Worm (Caenorhabditis elegans) whole organism, L4 larva: ENCODE data around the gene Y43F8B.22.
A peak's percentile ranks its signal among the peaks of the same experiment; 100 is the strongest.

Experiments used
- D1046.2 ChIP-seq: fragments of 200-800 bp; sonication (Bioruptor generic); IDR thresholded peaks from 2 replicates; pipeline ENCODE4 v1.3.6; 2022; ENCODE audit warnings: missing genetic modification characterization, missing compliant biosample characterization
- F37D6.2 ChIP-seq: sonication (generic microtip); optimal IDR thresholded peaks from 2 replicates; lab custom pipeline; 2016; ENCODE audit warnings: mild to moderate bottlenecking, missing genetic modification characterization, missing compliant biosample characterization
- F49E8.2 ChIP-seq: sonication (generic microtip); optimal IDR thresholded peaks from 2 replicates; lab custom pipeline; 2016; ENCODE audit warnings: missing compliant biosample characterization, mild to moderate bottlenecking, missing genetic modification characterization, borderline replicate concordance
- T26A8.4 ChIP-seq: fragments of 200-800 bp; sonication (Bioruptor generic); IDR thresholded peaks from 2 replicates; pipeline ENCODE4 v1.3.6; 2022; ENCODE audit warnings: missing genetic modification characterization, missing compliant biosample characterization
- Y105C5A.15 ChIP-seq: fragments of 200-800 bp; sonication (Bioruptor generic); IDR thresholded peaks from 2 replicates; pipeline ENCODE4 v1.3.6; 2022; ENCODE audit warnings: missing genetic modification characterization, missing compliant biosample characterization
- aha-1 ChIP-seq: fragments of 150-350 bp; peaks from one replicate; lab custom pipeline; 2014; ENCODE audit warnings: missing biosample characterization, missing genetic modification characterization
- ceh-20 ChIP-seq: fragments of 200-800 bp; sonication (Bioruptor generic); IDR thresholded peaks from 2 replicates; pipeline ENCODE4 v1.3.6; 2022; ENCODE audit warnings: missing genetic modification reagents, missing genetic modification characterization, missing compliant biosample characterization
- ceh-32 ChIP-seq: sonication (generic microtip); optimal IDR thresholded peaks from 2 replicates; lab custom pipeline; 2016; ENCODE audit warnings: mild to moderate bottlenecking, missing genetic modification characterization, missing compliant biosample characterization; ENCODE audit not compliant: poor library complexity
- ces-1 ChIP-seq: fragments of 150-350 bp; sonication (generic microtip); optimal IDR thresholded peaks from 4 replicates; lab custom pipeline; 2014; ENCODE audit warnings: missing biosample characterization, missing genetic modification reagents, missing genetic modification characterization
- ctbp-1 ChIP-seq: fragments of 200-800 bp; sonication (Bioruptor generic); IDR thresholded peaks from 2 replicates; pipeline ENCODE4 v1.3.6; 2022; ENCODE audit warnings: missing genetic modification reagents, missing genetic modification characterization, missing compliant biosample characterization
- daf-12 ChIP-seq: fragments of 150-350 bp; optimal IDR thresholded peaks from 2 replicates; lab custom pipeline; 2014; ENCODE audit warnings: missing biosample characterization, missing genetic modification reagents, missing genetic modification characterization
- daf-19 ChIP-seq: fragments of 200-800 bp; sonication (Bioruptor generic); conservative IDR thresholded peaks from 2 replicates; pipeline ENCODE4 v1.3.6; 2022; ENCODE audit warnings: missing genetic modification characterization, missing compliant biosample characterization
- dmd-6 ChIP-seq: fragments of 200-800 bp; sonication (Bioruptor generic); IDR thresholded peaks from 2 replicates; pipeline ENCODE4 v1.3.6; 2022; ENCODE audit warnings: missing genetic modification reagents, missing genetic modification characterization, missing compliant biosample characterization
- dmd-9 ChIP-seq: fragments of 200-800 bp; sonication (Bioruptor generic); IDR thresholded peaks from 2 replicates; pipeline ENCODE4 v1.3.6; 2022; ENCODE audit warnings: missing genetic modification reagents, missing genetic modification characterization, missing compliant biosample characterization
- dve-1 ChIP-seq: sonication (generic microtip); optimal IDR thresholded peaks from 2 replicates; lab custom pipeline; 2017; ENCODE audit warnings: antibody characterized with exemption, mild to moderate bottlenecking, missing genetic modification characterization, missing compliant biosample characterization; ENCODE audit not compliant: insufficient read depth
- egl-27 ChIP-seq: sonication (generic microtip); optimal IDR thresholded peaks from 3 replicates; lab custom pipeline; 2017; ENCODE audit warnings: missing biosample characterization, missing genetic modification reagents, missing genetic modification characterization
- fkh-10 ChIP-seq: fragments of 150-350 bp; optimal IDR thresholded peaks from 2 replicates; lab custom pipeline; 2014; ENCODE audit warnings: missing biosample characterization, missing genetic modification reagents, missing genetic modification characterization
- fos-1 ChIP-seq: fragments of 150-350 bp; optimal IDR thresholded peaks from 2 replicates; lab custom pipeline; 2014; ENCODE audit warnings: missing biosample characterization, missing genetic modification characterization
- hif-1 ChIP-seq, 2 experiments: sonication (generic microtip); optimal IDR thresholded peaks; 2 replicates each; lab custom pipeline; 2016 to 2017; ENCODE audit warnings: missing compliant biosample characterization in 2 of 2, missing genetic modification characterization in 2 of 2, missing genetic modification reagents in 2 of 2, missing genotype in 2 of 2, mild to moderate bottlenecking in 1 of 2
- hlh-30 ChIP-seq: sonication (generic microtip); optimal IDR thresholded peaks from 2 replicates; lab custom pipeline; 2017; ENCODE audit warnings: antibody characterized with exemption, mild to moderate bottlenecking, missing genetic modification characterization, missing compliant biosample characterization; ENCODE audit not compliant: insufficient read depth
- hmg-1.1 ChIP-seq: fragments of 200-800 bp; sonication (Bioruptor generic); IDR thresholded peaks from 2 replicates; pipeline ENCODE4 v1.3.6; 2022; ENCODE audit warnings: missing genetic modification reagents, missing genetic modification characterization, missing compliant biosample characterization
- lin-1 ChIP-seq: fragments of 200-800 bp; sonication (Bioruptor generic); IDR thresholded peaks from 2 replicates; pipeline ENCODE4 v1.3.6; 2022; ENCODE audit warnings: missing genetic modification reagents, missing genetic modification characterization, missing compliant biosample characterization
- lsy-2 ChIP-seq, 2 experiments: fragments of 150-350 bp in 1 of 2; sonication (generic microtip) in 1 of 2; optimal IDR thresholded peaks; 2 replicates each; lab custom pipeline; 2014 to 2017; ENCODE audit warnings: missing biosample characterization in 2 of 2, missing genetic modification characterization in 2 of 2
- madf-9 ChIP-seq: fragments of 200-800 bp; sonication (Bioruptor generic); conservative IDR thresholded peaks from 2 replicates; pipeline ENCODE4 v1.3.6; 2022; ENCODE audit warnings: missing genetic modification reagents, missing genetic modification characterization, missing compliant biosample characterization
- mdl-1 ChIP-seq, 2 experiments: fragments of 150-350 bp in 1 of 2; sonication (generic microtip) in 1 of 2; optimal IDR thresholded peaks; 2 replicates each; lab custom pipeline; 2014 to 2017; ENCODE audit warnings: missing biosample characterization in 2 of 2, missing genetic modification characterization in 2 of 2
- mes-2 ChIP-seq: sonication (generic microtip); optimal IDR thresholded peaks from 2 replicates; lab custom pipeline; 2016; ENCODE audit warnings: missing genotype, mild to moderate bottlenecking, missing genetic modification characterization, missing compliant biosample characterization; ENCODE audit not compliant: poor library complexity, severe bottlenecking
- mxl-2 ChIP-seq: fragments of 200-800 bp; sonication (Bioruptor generic); conservative IDR thresholded peaks from 2 replicates; pipeline ENCODE4 v1.3.6; 2022; ENCODE audit warnings: missing genetic modification reagents, missing genetic modification characterization, missing compliant biosample characterization
- mxl-3 ChIP-seq: fragments of 200-800 bp; sonication (Bioruptor generic); optimal IDR thresholded peaks from 2 replicates; lab custom pipeline; 2018; ENCODE audit warnings: mild to moderate bottlenecking, missing genetic modification characterization, missing compliant biosample characterization
- nhr-10 ChIP-seq: fragments of 150-350 bp; optimal IDR thresholded peaks from 2 replicates; lab custom pipeline; 2014; ENCODE audit warnings: missing biosample characterization, missing genetic modification characterization
- nhr-102 ChIP-seq: sonication (generic microtip); optimal IDR thresholded peaks from 2 replicates; lab custom pipeline; 2016; ENCODE audit warnings: mild to moderate bottlenecking, missing genetic modification characterization, moderate library complexity, missing compliant biosample characterization
- nhr-11 ChIP-seq: fragments of 150-350 bp; optimal IDR thresholded peaks from 2 replicates; lab custom pipeline; 2014; ENCODE audit warnings: missing biosample characterization, missing genetic modification characterization
- nhr-25 ChIP-seq: sonication (generic microtip); optimal IDR thresholded peaks from 2 replicates; lab custom pipeline; 2017; ENCODE audit warnings: missing genetic modification characterization, mild to moderate bottlenecking, missing compliant biosample characterization, antibody characterized with exemption, moderate library complexity, borderline replicate concordance; ENCODE audit not compliant: insufficient read depth
- nhr-28 ChIP-seq: fragments of 150-350 bp; optimal IDR thresholded peaks from 2 replicates; lab custom pipeline; 2014; ENCODE audit warnings: missing biosample characterization, missing genetic modification characterization
- nhr-48 ChIP-seq: sonication (generic microtip); optimal IDR thresholded peaks from 2 replicates; lab custom pipeline; 2016; ENCODE audit warnings: mild to moderate bottlenecking, missing genetic modification characterization, missing compliant biosample characterization
- nhr-6 ChIP-seq: fragments of 150-350 bp; optimal IDR thresholded peaks from 2 replicates; lab custom pipeline; 2014; ENCODE audit warnings: missing biosample characterization, missing genetic modification characterization
- nhr-76 ChIP-seq: fragments of 150-350 bp; optimal IDR thresholded peaks from 2 replicates; lab custom pipeline; 2014; ENCODE audit warnings: missing biosample characterization, missing genetic modification characterization
- pha-4 ChIP-seq, 2 experiments: fragments of 150-350 bp in 1 of 2; fragments of 200-800 bp in 1 of 2; sonication (Bioruptor generic) in 1 of 2; IDR thresholded peaks in 1 of 2; optimal IDR thresholded peaks in 1 of 2; 2 replicates each; pipeline versions ENCODE4 v1.3.6 to Lab custom; 2014 to 2022; ENCODE audit warnings: missing genetic modification characterization in 2 of 2, missing genetic modification reagents in 2 of 2, missing biosample characterization in 1 of 2, missing compliant biosample characterization in 1 of 2
- php-3 ChIP-seq: fragments of 200-800 bp; sonication (Bioruptor generic); IDR thresholded peaks from 2 replicates; pipeline ENCODE4 v1.3.6; 2022; ENCODE audit warnings: missing genetic modification reagents, missing genetic modification characterization, missing compliant biosample characterization
- rbr-2 ChIP-seq: sonication (generic microtip); optimal IDR thresholded peaks from 2 replicates; lab custom pipeline; 2016; ENCODE audit warnings: missing genotype, missing genetic modification characterization, missing compliant biosample characterization
- skn-1 ChIP-seq: fragments of 150-350 bp; optimal IDR thresholded peaks from 2 replicates; lab custom pipeline; 2014; ENCODE audit warnings: missing biosample characterization, missing genetic modification characterization
- spr-1 ChIP-seq: sonication (generic microtip); optimal IDR thresholded peaks from 2 replicates; lab custom pipeline; 2016; ENCODE audit warnings: mild to moderate bottlenecking, missing genetic modification characterization, missing compliant biosample characterization
- tra-1 ChIP-seq: fragments of 200-800 bp; sonication (Bioruptor generic); IDR thresholded peaks from 2 replicates; pipeline ENCODE4 v1.3.6; 2022; ENCODE audit warnings: missing genetic modification reagents, missing genetic modification characterization, missing compliant biosample characterization
- unc-130 ChIP-seq: sonication (generic microtip); optimal IDR thresholded peaks from 2 replicates; lab custom pipeline; 2016; ENCODE audit warnings: missing genetic modification reagents, missing genetic modification characterization, missing compliant biosample characterization
- unc-62 ChIP-seq, 3 experiments: fragments of 150-350 bp in 1 of 3; sonication (generic microtip); optimal IDR thresholded peaks in 2 of 3; peaks in 1 of 3; 1 replicate in 1 of 3; 2 replicates in 2 of 3; lab custom pipeline; 2014 to 2017; ENCODE audit warnings: missing biosample characterization in 3 of 3, missing genetic modification characterization in 3 of 3, missing genetic modification reagents in 3 of 3, missing genotype in 1 of 3
- zfp-2 ChIP-seq: sonication (generic microtip); optimal IDR thresholded peaks from 2 replicates; lab custom pipeline; 2016; ENCODE audit warnings: mild to moderate bottlenecking, missing genetic modification characterization, missing compliant biosample characterization
- zfp-3 ChIP-seq: fragments of 200-800 bp; sonication (Bioruptor generic); conservative IDR thresholded peaks from 2 replicates; pipeline ENCODE4 v1.3.6; 2022; ENCODE audit warnings: missing genetic modification reagents, missing genetic modification characterization, missing compliant biosample characterization
- zip-11 ChIP-seq: fragments of 200-800 bp; sonication (Bioruptor generic); IDR thresholded peaks from 2 replicates; pipeline ENCODE4 v1.3.6; 2022; ENCODE audit warnings: missing genetic modification characterization, missing compliant biosample characterization
- ztf-7 ChIP-seq: fragments of 150-350 bp; optimal IDR thresholded peaks from 2 replicates; lab custom pipeline; 2014; ENCODE audit warnings: missing biosample characterization, missing genetic modification characterization

The Y43F8B.22 gene

ce11 chrV:19529168-19529567 is 46.5 kb downstream of the Y43F8B.22 start (continued):
- TF ChIP-seq mxl-3 (peak; percentile 97), madf-9 (GFP tag; lab: Robert Waterston, UW) (peak; percentile 73), zfp-2 (tag; lab: Kevin White, UChicago) (peak; percentile 20), daf-12 (tag; lab: Kevin White, UChicago) (no peak), dmd-6 (GFP tag; lab: Robert Waterston, UW) (peak; percentile 99), nhr-25 (tag; lab: Kevin White, UChicago) (peak; percentile 95), nhr-10 (tag; lab: Kevin White, UChicago) (peak; percentile 47), nhr-11 (peak; percentile 97), nhr-102 (tag; lab: Kevin White, UChicago) (peak; percentile 96), php-3 (GFP tag; lab: Robert Waterston, UW) (peak; percentile 92), D1046.2 (GFP tag; lab: Robert Waterston, UW) (peak; percentile 37; the same call in 1 of the 2 replicates), T26A8.4 (peak; percentile 83), dmd-9 (GFP tag; lab: Robert Waterston, UW) (no peak), fkh-10 (GFP tag; lab: Kevin White, UChicago) (peak; percentile 82), hif-1 (tag; optimal IDR thresholded peaks at IDR 0.05; lab: Kevin White, UChicago) (peak; percentile 3 to 89), egl-27 (tag; lab: Kevin White, UChicago) (peak; percentile 60), nhr-6 (tag; lab: Kevin White, UChicago) (peak; percentile 50), skn-1 (tag; lab: Kevin White, UChicago) (no peak), unc-130 (no peak), nhr-76 (tag; lab: Kevin White, UChicago) (no peak), ceh-20 (GFP tag; lab: Robert Waterston, UW) (peak; percentile 96), dve-1 (tag; lab: Kevin White, UChicago) (peak; percentile 99), hmg-1.1 (GFP tag; lab: Robert Waterston, UW) (peak; percentile 86), mes-2 (tag; lab: Kevin White, UChicago) (peak; percentile 63), pha-4 (GFP tag; IDR thresholded peaks at IDR 0.05; lab: Robert Waterston, UW) (peak; percentile 80), pha-4 (tag; optimal IDR thresholded peaks at IDR 0.05; lab: Kevin White, UChicago) (peak; percentile 76), ctbp-1 (GFP tag; lab: Robert Waterston, UW) (0 out of 2 replicates have a peak, but pooled peaks have one; percentile 54), daf-19 (peak; percentile 74; the same call in 1 of the 2 replicates), fos-1 (tag; lab: Kevin White, UChicago) (no peak), rbr-2 (peak; percentile 85), nhr-48 (tag; lab: Kevin White, UChicago) (peak; percentile 99), ztf-7 (tag; lab: Kevin White, UChicago) (peak; percentile 54), spr-1 (tag; lab: Kevin White, UChicago) (peak; percentile 75), F49E8.2 (tag; lab: Kevin White, UChicago) (no peak), zfp-3 (GFP tag; lab: Robert Waterston, UW) (no peak), Y105C5A.15 (GFP tag; lab: Robert Waterston, UW) (no peak), mdl-1 (tag; optimal IDR thresholded peaks at IDR 0.05; lab: Kevin White, UChicago) (peak; percentile 97 to 100), F37D6.2 (tag; lab: Kevin White, UChicago) (peak; percentile 71), tra-1 (GFP tag; lab: Robert Waterston, UW) (peak; percentile 93), hlh-30 (peak; percentile 99), nhr-28 (tag; lab: Kevin White, UChicago) (peak; percentile 94), ces-1 (GFP tag; lab: Kevin White, UChicago) (no peak), unc-62 (GFP tag; optimal IDR thresholded peaks at IDR 0.05 in 1 of 2; lab: Kevin White, UChicago) (peak in 1 of 2 experiments; percentile 100), unc-62 (tag; optimal IDR thresholded peaks at IDR 0.05; lab: Kevin White, UChicago) (peak; percentile 83), ceh-32 (no peak), zip-11 (no peak), aha-1 (peak; percentile 99), lin-1 (GFP tag; lab: Robert Waterston, UW) (peak; percentile 85), lsy-2 (tag; optimal IDR thresholded peaks at IDR 0.05; lab: Kevin White, UChicago) (peak; percentile 76 to 90), mxl-2 (GFP tag; lab: Robert Waterston, UW) (peak; percentile 99)
